Worm (Caenorhabditis elegans) whole organism, young adult: Measurements from ENCODE around the gene C03C10.7.

ENCODE experiments used
- B0035.1 ChIP-seq: sonication (generic microtip); optimal IDR thresholded peaks from 2 replicates; lab custom pipeline; 2016; ENCODE audit warnings: missing genetic modification characterization, mild to moderate bottlenecking, missing compliant biosample characterization, missing genotype, missing genetic modification reagents
- B0261.1 ChIP-seq: sonication (generic microtip); optimal IDR thresholded peaks from 2 replicates; lab custom pipeline; 2016; ENCODE audit warnings: mild to moderate bottlenecking, missing genetic modification characterization, moderate library complexity, missing compliant biosample characterization
- B0336.3 ChIP-seq: fragments of 200-800 bp; sonication (Bioruptor generic); IDR thresholded peaks from 2 replicates; pipeline ENCODE4 v1.3.6; 2022; ENCODE audit warnings: missing genetic modification characterization, missing compliant biosample characterization
- C17E4.6 ChIP-seq: fragments of 200-800 bp; sonication (Bioruptor generic); IDR thresholded peaks from 2 replicates; pipeline ENCODE4 v1.3.6; 2022; ENCODE audit warnings: missing genetic modification reagents, missing genetic modification characterization, missing compliant biosample characterization
- F10E7.11 ChIP-seq: sonication (generic microtip); optimal IDR thresholded peaks from 2 replicates; lab custom pipeline; 2017; ENCODE audit warnings: mild to moderate bottlenecking, missing genetic modification characterization, moderate library complexity, missing compliant biosample characterization
- F22D6.2 ChIP-seq: sonication (generic microtip); optimal IDR thresholded peaks from 2 replicates; lab custom pipeline; 2016; ENCODE audit warnings: mild to moderate bottlenecking, missing genetic modification characterization, missing compliant biosample characterization
- F37B4.10 ChIP-seq: fragments of 200-800 bp; sonication (Bioruptor generic); IDR thresholded peaks from 2 replicates; pipeline ENCODE4 v1.3.6; 2022; ENCODE audit warnings: missing genetic modification characterization, missing compliant biosample characterization
- F57C9.4 ChIP-seq: sonication (generic microtip); optimal IDR thresholded peaks from 2 replicates; lab custom pipeline; 2017; ENCODE audit warnings: mild to moderate bottlenecking, missing genetic modification characterization, missing compliant biosample characterization
- K12H6.12 ChIP-seq: fragments of 200-800 bp; sonication (Bioruptor generic); optimal IDR thresholded peaks from 2 replicates; lab custom pipeline; 2018; ENCODE audit warnings: mild to moderate bottlenecking, missing genetic modification characterization, missing compliant biosample characterization
- T07F8.4 ChIP-seq: sonication (generic microtip); optimal IDR thresholded peaks from 2 replicates; lab custom pipeline; 2016; ENCODE audit warnings: mild to moderate bottlenecking, missing genetic modification characterization, moderate library complexity, missing compliant biosample characterization
- Y56A3A.18 ChIP-seq: fragments of 200-800 bp; sonication (Bioruptor generic); IDR thresholded peaks from 2 replicates; pipeline ENCODE4 v1.3.6; 2022; ENCODE audit warnings: missing genetic modification reagents, missing genetic modification characterization, missing compliant biosample characterization
- ZK185.1 ChIP-seq: sonication (generic microtip); optimal IDR thresholded peaks from 2 replicates; lab custom pipeline; 2016; ENCODE audit warnings: mild to moderate bottlenecking, missing genetic modification characterization, missing compliant biosample characterization; ENCODE audit not compliant: poor library complexity, severe bottlenecking
- ama-1 ChIP-seq, 3 experiments: fragments of 150-350 bp in 1 of 3; sonication (generic microtip) in 2 of 3; optimal IDR thresholded peaks; 2 replicates each; lab custom pipeline; 2014 to 2018; ENCODE audit warnings: missing biosample characterization in 2 of 3, missing genetic modification characterization in 2 of 3, missing genetic modification reagents in 2 of 3
- aptf-3 ChIP-seq: fragments of 200-800 bp; sonication (Bioruptor generic); IDR thresholded peaks from 2 replicates; pipeline ENCODE4 v1.3.6; 2022; ENCODE audit warnings: missing genetic modification characterization, missing compliant biosample characterization
- ccch-3 ChIP-seq: fragments of 200-800 bp; sonication (Bioruptor generic); optimal IDR thresholded peaks from 2 replicates; lab custom pipeline; 2018; ENCODE audit warnings: mild to moderate bottlenecking, missing genetic modification characterization, missing compliant biosample characterization
- ceh-100 ChIP-seq: fragments of 200-800 bp; sonication (Bioruptor generic); IDR thresholded peaks from 2 replicates; pipeline ENCODE4 v1.3.6; 2022; ENCODE audit warnings: missing genetic modification reagents, missing genetic modification characterization, missing compliant biosample characterization
- dox-1 ChIP-seq: fragments of 200-800 bp; sonication (Bioruptor generic); IDR thresholded peaks from 2 replicates; pipeline ENCODE4 v1.3.6; 2022; ENCODE audit warnings: missing genetic modification reagents, missing genetic modification characterization, missing compliant biosample characterization
- dpff-1 ChIP-seq: sonication (generic microtip); optimal IDR thresholded peaks from 2 replicates; lab custom pipeline; 2017; ENCODE audit warnings: mild to moderate bottlenecking, missing genetic modification characterization, missing compliant biosample characterization
- efl-1 ChIP-seq: fragments of 150-350 bp; optimal IDR thresholded peaks from 2 replicates; lab custom pipeline; 2014; ENCODE audit warnings: missing biosample characterization, missing genetic modification reagents, missing genetic modification characterization
- ekl-4 ChIP-seq: fragments of 200-800 bp; sonication (Bioruptor generic); IDR thresholded peaks from 2 replicates; pipeline ENCODE4 v1.3.6; 2022; ENCODE audit warnings: missing genetic modification reagents, missing genetic modification characterization, missing compliant biosample characterization
- ets-4 ChIP-seq: fragments of 200-800 bp; sonication (Bioruptor generic); optimal IDR thresholded peaks from 2 replicates; lab custom pipeline; 2018; ENCODE audit warnings: mild to moderate bottlenecking, missing genetic modification characterization, missing compliant biosample characterization
- gei-17 ChIP-seq: fragments of 200-800 bp; sonication (Bioruptor generic); optimal IDR thresholded peaks from 2 replicates; lab custom pipeline; 2018; ENCODE audit warnings: mild to moderate bottlenecking, missing genetic modification characterization, missing compliant biosample characterization
- hlh-26 ChIP-seq: fragments of 200-800 bp; sonication (Bioruptor generic); conservative IDR thresholded peaks from 2 replicates; pipeline ENCODE4 v1.3.6; 2022; ENCODE audit warnings: missing genetic modification reagents, missing genetic modification characterization, missing compliant biosample characterization
- hmg-1.2 ChIP-seq: fragments of 200-800 bp; sonication (Bioruptor generic); IDR thresholded peaks from 2 replicates; pipeline ENCODE4 v1.3.6; 2022; ENCODE audit warnings: missing genetic modification reagents, missing genetic modification characterization, missing compliant biosample characterization
- lag-1 ChIP-seq: fragments of 200-800 bp; sonication (Bioruptor generic); IDR thresholded peaks from 2 replicates; pipeline ENCODE4 v1.3.6; 2022; ENCODE audit warnings: missing genetic modification reagents, missing genetic modification characterization, missing compliant biosample characterization
- let-526 ChIP-seq: fragments of 200-800 bp; sonication (Bioruptor generic); IDR thresholded peaks from 2 replicates; pipeline ENCODE4 v1.3.6; 2022; ENCODE audit warnings: missing genetic modification reagents, missing genetic modification characterization, missing compliant biosample characterization
- lin-26 ChIP-seq: fragments of 200-800 bp; sonication (Bioruptor generic); IDR thresholded peaks from 2 replicates; pipeline ENCODE4 v1.3.6; 2022; ENCODE audit warnings: missing genetic modification reagents, missing genetic modification characterization, missing compliant biosample characterization
- lin-35 ChIP-seq, 3 experiments: fragments of 150-350 bp in 2 of 3; sonication (generic microtip) in 1 of 3; optimal IDR thresholded peaks; 2 replicates each; lab custom pipeline; 2014 to 2018; ENCODE audit warnings: missing biosample characterization in 3 of 3, missing genetic modification characterization in 3 of 3, missing genetic modification reagents in 3 of 3
- lsy-27 ChIP-seq: sonication (generic microtip); optimal IDR thresholded peaks from 2 replicates; lab custom pipeline; 2017; ENCODE audit warnings: missing genetic modification characterization, mild to moderate bottlenecking, missing compliant biosample characterization, antibody characterized with exemption, missing genotype, borderline replicate concordance; ENCODE audit not compliant: insufficient read depth
- madf-10 ChIP-seq: sonication (generic microtip); optimal IDR thresholded peaks from 2 replicates; lab custom pipeline; 2016; ENCODE audit warnings: mild to moderate bottlenecking, missing genetic modification characterization, missing compliant biosample characterization
- madf-3 ChIP-seq: fragments of 200-800 bp; sonication (Bioruptor generic); IDR thresholded peaks from 2 replicates; pipeline ENCODE4 v1.3.6; 2022; ENCODE audit warnings: missing genetic modification reagents, missing genetic modification characterization, missing compliant biosample characterization
- madf-6 ChIP-seq: fragments of 200-800 bp; sonication (Bioruptor generic); IDR thresholded peaks from 2 replicates; pipeline ENCODE4 v1.3.6; 2022; ENCODE audit warnings: missing genetic modification reagents, missing genetic modification characterization, missing compliant biosample characterization
- nfyb-1 ChIP-seq: fragments of 200-800 bp; sonication (Bioruptor generic); IDR thresholded peaks from 2 replicates; pipeline ENCODE4 v1.3.6; 2022; ENCODE audit warnings: missing genetic modification reagents, missing genetic modification characterization, missing compliant biosample characterization
- rpc-1 ChIP-seq, 2 experiments: fragments of 150-350 bp in 1 of 2; sonication (generic microtip) in 1 of 2; optimal IDR thresholded peaks; 2 replicates each; lab custom pipeline; 2014 to 2018; ENCODE audit warnings: missing biosample characterization in 1 of 2, missing genetic modification characterization in 1 of 2, missing genetic modification reagents in 1 of 2, missing genotype in 1 of 2
- snpc-1.1 ChIP-seq: sonication (generic microtip); optimal IDR thresholded peaks from 2 replicates; lab custom pipeline; 2017; ENCODE audit warnings: missing genetic modification characterization, mild to moderate bottlenecking, missing compliant biosample characterization, antibody characterized with exemption, moderate library complexity, missing genotype, missing genetic modification reagents; ENCODE audit not compliant: insufficient read depth
- snpc-3.4 ChIP-seq: sonication (generic microtip); optimal IDR thresholded peaks from 2 replicates; lab custom pipeline; 2017; ENCODE audit warnings: missing genetic modification characterization, mild to moderate bottlenecking, missing compliant biosample characterization, antibody characterized with exemption, moderate library complexity, missing genotype, missing genetic modification reagents
- somi-1 ChIP-seq: fragments of 200-800 bp; sonication (Bioruptor generic); optimal IDR thresholded peaks from 2 replicates; lab custom pipeline; 2018; ENCODE audit warnings: mild to moderate bottlenecking, missing genetic modification characterization, missing compliant biosample characterization
- sptf-2 ChIP-seq: fragments of 200-800 bp; sonication (Bioruptor generic); optimal IDR thresholded peaks from 2 replicates; lab custom pipeline; 2018; ENCODE audit warnings: mild to moderate bottlenecking, missing genetic modification characterization, missing compliant biosample characterization
- tbx-9 ChIP-seq: sonication (generic microtip); optimal IDR thresholded peaks from 2 replicates; lab custom pipeline; 2016; ENCODE audit warnings: borderline replicate concordance, missing genetic modification characterization, inconsistent platforms, missing compliant biosample characterization
- unc-130 ChIP-seq: sonication (generic microtip); optimal IDR thresholded peaks from 2 replicates; lab custom pipeline; 2016; ENCODE audit warnings: missing genetic modification reagents, missing genetic modification characterization, missing compliant biosample characterization
- unc-62 ChIP-seq: fragments of 150-350 bp; optimal IDR thresholded peaks from 2 replicates; lab custom pipeline; 2014; ENCODE audit warnings: missing biosample characterization, missing genetic modification reagents, missing genetic modification characterization
- xnd-1 ChIP-seq: sonication (generic microtip); optimal IDR thresholded peaks from 2 replicates; lab custom pipeline; 2016; ENCODE audit warnings: missing genotype, missing genetic modification reagents, missing genetic modification characterization, missing compliant biosample characterization
- zim-3 ChIP-seq: sonication (generic microtip); optimal IDR thresholded peaks from 2 replicates; lab custom pipeline; 2017; ENCODE audit warnings: mild to moderate bottlenecking, missing genetic modification characterization, moderate library complexity, missing compliant biosample characterization
- ztf-22 ChIP-seq: fragments of 200-800 bp; sonication (Bioruptor generic); optimal IDR thresholded peaks from 2 replicates; lab custom pipeline; 2018; ENCODE audit warnings: mild to moderate bottlenecking, missing genetic modification characterization, moderate library complexity, missing compliant biosample characterization

Gene C03C10.7

DNA sequence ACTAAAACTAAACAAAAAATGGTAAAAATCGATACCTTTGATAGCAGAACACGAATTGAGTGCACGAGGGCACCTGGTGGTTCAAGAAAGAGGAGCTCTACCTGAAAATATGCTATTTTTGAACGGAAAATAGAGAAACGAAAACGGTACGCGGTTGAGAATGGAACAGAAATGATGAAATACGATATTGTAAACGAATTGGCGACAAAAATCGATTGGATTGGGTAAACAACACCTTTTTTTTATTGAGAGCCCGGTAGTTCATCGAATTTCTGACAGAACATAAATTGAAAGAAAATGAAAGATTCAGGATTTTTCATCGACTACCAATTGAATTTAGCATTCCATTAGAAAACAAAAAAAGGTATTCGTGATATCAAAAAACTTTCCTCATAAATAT, 9.3 kb upstream of the C03C10.7 start, which contains the start of gene kin-19:
Gene kin-19, minus strand, starts transcription at position 101 of the 400 bp plus-strand sequence.
- 0 out of 2 replicates have a peak, but pooled peaks have one; percentile 5 for TF ChIP-seq madf-6
- TF ChIP-seq F57C9.4 (tag; lab: Kevin White, UChicago): no peak
- no peak for TF ChIP-seq gei-17
- no peak for TF ChIP-seq F10E7.11 (tag; lab: Kevin White, UChicago)
- no peak for TF ChIP-seq ccch-3
- TF ChIP-seq ama-1 (optimal IDR thresholded peaks at IDR 0.05; lab: Kevin White, UChicago): no peak
- no peak for TF ChIP-seq ama-1 (GFP tag; optimal IDR thresholded peaks at IDR 0.05; lab: Kevin White, UChicago)
- TF ChIP-seq dox-1 (GFP tag; lab: Robert Waterston, UW): no peak
- no peak for TF ChIP-seq efl-1 (GFP tag; lab: Kevin White, UChicago)

DNA sequence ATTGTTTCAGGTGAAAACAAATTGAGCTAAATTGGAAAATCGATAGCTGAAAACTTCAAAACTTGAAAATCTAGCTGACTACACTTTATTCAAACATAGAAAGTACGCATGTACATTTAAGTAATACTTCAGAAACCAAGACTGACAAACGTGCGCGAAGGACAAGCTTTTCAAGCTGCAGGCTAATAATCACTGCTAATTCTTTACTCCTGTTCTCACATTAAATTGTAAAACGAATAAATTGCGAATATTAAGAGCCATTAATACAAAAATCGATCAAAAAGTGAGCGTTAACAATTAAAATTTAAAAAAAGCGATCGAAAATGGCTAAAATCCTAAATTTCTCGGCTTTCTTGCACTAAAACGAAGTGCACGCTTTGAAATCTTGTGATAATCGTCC, 8.8 kb upstream of the C03C10.7 start:
- peak; percentile 82 for TF ChIP-seq madf-3 (GFP tag; lab: Robert Waterston, UW)
- TF ChIP-seq B0035.1 (tag; lab: Kevin White, UChicago): no peak

DNA sequence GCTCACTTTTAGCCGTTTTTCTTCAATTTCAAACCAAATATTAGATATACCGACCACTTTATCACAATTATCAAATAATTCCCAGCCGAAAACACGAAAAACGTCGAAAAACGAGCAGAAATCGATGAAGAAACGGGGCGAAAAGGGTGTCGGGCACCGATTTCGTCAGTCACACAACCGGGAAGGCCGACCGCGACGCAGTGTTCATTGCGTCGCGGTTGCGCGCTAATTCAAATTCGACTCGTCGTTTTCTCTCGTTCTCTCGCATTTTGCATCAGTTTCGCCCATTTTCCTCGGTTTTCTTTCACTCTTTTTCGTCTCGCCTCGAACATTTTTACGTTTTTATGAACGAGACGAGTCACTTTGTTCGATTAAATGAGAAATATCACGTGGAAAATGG, 8.3 kb upstream of the C03C10.7 start:
- TF ChIP-seq somi-1 (GFP tag; lab: Kevin White, UChicago): peak; percentile 61
- no peak for TF ChIP-seq unc-62 (GFP tag; lab: Kevin White, UChicago)
- 0 out of 2 replicates have a peak, but pooled peaks have one; percentile 56 for TF ChIP-seq nfyb-1 (GFP tag; lab: Robert Waterston, UW)
- TF ChIP-seq snpc-3.4 (tag; lab: Kevin White, UChicago): no peak
- TF ChIP-seq ceh-100 (GFP tag; lab: Robert Waterston, UW): no peak
- TF ChIP-seq lsy-27 (tag; lab: Kevin White, UChicago): no peak
- peak; percentile 60; the same call in 1 of the 2 replicates for TF ChIP-seq ekl-4 (GFP tag; lab: Robert Waterston, UW)
- TF ChIP-seq K12H6.12 (tag; lab: Kevin White, UChicago): peak; percentile 73
- TF ChIP-seq ets-4 (GFP tag; lab: Kevin White, UChicago): no peak
- no peak for TF ChIP-seq F37B4.10 (GFP tag; lab: Robert Waterston, UW)
- TF ChIP-seq hlh-26 (GFP tag; lab: Robert Waterston, UW): no peak
- peak; percentile 20 for TF ChIP-seq ZK185.1 (tag; lab: Kevin White, UChicago)
- TF ChIP-seq dpff-1 (tag; lab: Kevin White, UChicago): no peak
- TF ChIP-seq zim-3 (tag; lab: Kevin White, UChicago): no peak
- no peak for TF ChIP-seq Y56A3A.18 (GFP tag; lab: Robert Waterston, UW)
- TF ChIP-seq lin-26 (GFP tag; lab: Robert Waterston, UW): no peak
- no peak for TF ChIP-seq unc-130 (GFP tag; lab: Kevin White, UChicago)
- peak; percentile 43; the same call in 1 of the 2 replicates for TF ChIP-seq B0336.3 (GFP tag; lab: Robert Waterston, UW)
- TF ChIP-seq lin-35 (GFP tag; optimal IDR thresholded peaks at IDR 0.05; lab: Kevin White, UChicago): peak in 1 of 3 experiments; percentile 62
- TF ChIP-seq efl-1 (GFP tag; lab: Kevin White, UChicago): peak; percentile 59
- no peak for TF ChIP-seq aptf-3
- no peak for TF ChIP-seq C17E4.6 (GFP tag; lab: Robert Waterston, UW)
- TF ChIP-seq xnd-1: no peak
- no peak for TF ChIP-seq snpc-1.1 (tag; lab: Kevin White, UChicago)
- peak; percentile 64; the same call in 1 of the 2 replicates for TF ChIP-seq dox-1 (GFP tag; lab: Robert Waterston, UW)
- TF ChIP-seq ztf-22: no peak
- no peak for TF ChIP-seq T07F8.4 (tag; lab: Kevin White, UChicago)
- no peak for TF ChIP-seq B0261.1 (tag; lab: Kevin White, UChicago)
- no peak for TF ChIP-seq madf-10 (tag; lab: Kevin White, UChicago)
- no peak for TF ChIP-seq tbx-9 (tag; lab: Kevin White, UChicago)
- TF ChIP-seq hmg-1.2 (GFP tag; lab: Robert Waterston, UW): peak; percentile 56
- TF ChIP-seq rpc-1 (optimal IDR thresholded peaks at IDR 0.05; lab: Kevin White, UChicago): no peak
- no peak for TF ChIP-seq rpc-1 (tag; optimal IDR thresholded peaks at IDR 0.05; lab: Kevin White, UChicago)
- no peak for TF ChIP-seq F22D6.2 (tag; lab: Kevin White, UChicago)
- TF ChIP-seq sptf-2 (GFP tag; lab: Kevin White, UChicago): no peak
- TF ChIP-seq lag-1 (GFP tag; lab: Robert Waterston, UW): no peak
- no peak for TF ChIP-seq let-526 (GFP tag; lab: Robert Waterston, UW)
